Worm (Caenorhabditis elegans) whole organism, young adult: ENCODE results near the gene F28C6.9.

Experiments used
- C17E4.6 ChIP-seq: fragments of 200-800 bp; sonication (Bioruptor generic); IDR thresholded peaks from 2 replicates; pipeline ENCODE4 v1.3.6; 2022; ENCODE audit warnings: missing genetic modification reagents, missing genetic modification characterization, missing compliant biosample characterization
- F10E7.11 ChIP-seq: sonication (generic microtip); optimal IDR thresholded peaks from 2 replicates; lab custom pipeline; 2017; ENCODE audit warnings: mild to moderate bottlenecking, missing genetic modification characterization, moderate library complexity, missing compliant biosample characterization
- F22D6.2 ChIP-seq: sonication (generic microtip); optimal IDR thresholded peaks from 2 replicates; lab custom pipeline; 2016; ENCODE audit warnings: mild to moderate bottlenecking, missing genetic modification characterization, missing compliant biosample characterization
- F23B12.7 ChIP-seq: sonication (generic microtip); optimal IDR thresholded peaks from 2 replicates; lab custom pipeline; 2017; ENCODE audit warnings: missing genetic modification characterization, mild to moderate bottlenecking, missing compliant biosample characterization, antibody characterized with exemption, moderate library complexity; ENCODE audit not compliant: insufficient read depth
- F39B2.1 ChIP-seq: fragments of 200-800 bp; sonication (Bioruptor generic); IDR thresholded peaks from 2 replicates; pipeline ENCODE4 v1.3.6; 2022; ENCODE audit warnings: missing genetic modification reagents, missing genetic modification characterization, missing compliant biosample characterization
- F57C9.4 ChIP-seq: sonication (generic microtip); optimal IDR thresholded peaks from 2 replicates; lab custom pipeline; 2017; ENCODE audit warnings: mild to moderate bottlenecking, missing genetic modification characterization, missing compliant biosample characterization
- Y67H2A.10 ChIP-seq: fragments of 200-800 bp; sonication (Bioruptor generic); conservative IDR thresholded peaks from 2 replicates; pipeline ENCODE4 v1.3.6; 2022; ENCODE audit warnings: missing genetic modification reagents, missing genetic modification characterization, missing compliant biosample characterization
- Y95B8A.8 ChIP-seq: fragments of 200-800 bp; sonication (Bioruptor generic); IDR thresholded peaks from 2 replicates; pipeline ENCODE4 v1.3.6; 2022; ENCODE audit warnings: missing genetic modification reagents, missing genetic modification characterization, missing compliant biosample characterization
- akir-1 ChIP-seq: fragments of 200-800 bp; sonication (Bioruptor generic); optimal IDR thresholded peaks from 2 replicates; lab custom pipeline; 2018; ENCODE audit warnings: mild to moderate bottlenecking, missing genetic modification characterization, moderate library complexity, missing compliant biosample characterization
- aptf-3 ChIP-seq: fragments of 200-800 bp; sonication (Bioruptor generic); IDR thresholded peaks from 2 replicates; pipeline ENCODE4 v1.3.6; 2022; ENCODE audit warnings: missing genetic modification characterization, missing compliant biosample characterization
- athp-1 ChIP-seq: sonication (generic microtip); optimal IDR thresholded peaks from 2 replicates; lab custom pipeline; 2017; ENCODE audit warnings: mild to moderate bottlenecking, missing genetic modification characterization, missing compliant biosample characterization
- bed-2 ChIP-seq: fragments of 200-800 bp; sonication (Bioruptor generic); IDR thresholded peaks from 2 replicates; pipeline ENCODE4 v1.3.6; 2022; ENCODE audit warnings: missing genetic modification reagents, missing genetic modification characterization, missing compliant biosample characterization
- ccch-3 ChIP-seq: fragments of 200-800 bp; sonication (Bioruptor generic); optimal IDR thresholded peaks from 2 replicates; lab custom pipeline; 2018; ENCODE audit warnings: mild to moderate bottlenecking, missing genetic modification characterization, missing compliant biosample characterization
- chd-7 ChIP-seq: sonication (generic microtip); optimal IDR thresholded peaks from 2 replicates; lab custom pipeline; 2016; ENCODE audit warnings: mild to moderate bottlenecking, missing genetic modification characterization, moderate library complexity, missing compliant biosample characterization
- dox-1 ChIP-seq: fragments of 200-800 bp; sonication (Bioruptor generic); IDR thresholded peaks from 2 replicates; pipeline ENCODE4 v1.3.6; 2022; ENCODE audit warnings: missing genetic modification reagents, missing genetic modification characterization, missing compliant biosample characterization
- egl-18 ChIP-seq: fragments of 200-800 bp; sonication (Bioruptor generic); IDR thresholded peaks from 2 replicates; pipeline ENCODE4 v1.3.6; 2022; ENCODE audit warnings: missing genetic modification reagents, missing genetic modification characterization, missing compliant biosample characterization
- egl-44 ChIP-seq: fragments of 200-800 bp; sonication (Bioruptor generic); IDR thresholded peaks from 2 replicates; pipeline ENCODE4 v1.3.6; 2022; ENCODE audit warnings: missing genetic modification reagents, missing genetic modification characterization, missing compliant biosample characterization
- egrh-3 ChIP-seq: fragments of 200-800 bp; sonication (Bioruptor generic); IDR thresholded peaks from 2 replicates; pipeline ENCODE4 v1.3.6; 2022; ENCODE audit warnings: missing genetic modification reagents, missing genetic modification characterization, missing compliant biosample characterization
- fkh-3 ChIP-seq: sonication (generic microtip); optimal IDR thresholded peaks from 2 replicates; lab custom pipeline; 2016; ENCODE audit warnings: mild to moderate bottlenecking, missing genetic modification characterization, missing compliant biosample characterization
- gei-17 ChIP-seq: fragments of 200-800 bp; sonication (Bioruptor generic); optimal IDR thresholded peaks from 2 replicates; lab custom pipeline; 2018; ENCODE audit warnings: mild to moderate bottlenecking, missing genetic modification characterization, missing compliant biosample characterization
- him-1 ChIP-seq: sonication (generic microtip); optimal IDR thresholded peaks from 2 replicates; lab custom pipeline; 2016; ENCODE audit warnings: missing genotype, missing genetic modification reagents, missing genetic modification characterization, missing compliant biosample characterization
- hlh-26 ChIP-seq: fragments of 200-800 bp; sonication (Bioruptor generic); conservative IDR thresholded peaks from 2 replicates; pipeline ENCODE4 v1.3.6; 2022; ENCODE audit warnings: missing genetic modification reagents, missing genetic modification characterization, missing compliant biosample characterization
- let-526 ChIP-seq: fragments of 200-800 bp; sonication (Bioruptor generic); IDR thresholded peaks from 2 replicates; pipeline ENCODE4 v1.3.6; 2022; ENCODE audit warnings: missing genetic modification reagents, missing genetic modification characterization, missing compliant biosample characterization
- madf-3 ChIP-seq: fragments of 200-800 bp; sonication (Bioruptor generic); IDR thresholded peaks from 2 replicates; pipeline ENCODE4 v1.3.6; 2022; ENCODE audit warnings: missing genetic modification reagents, missing genetic modification characterization, missing compliant biosample characterization
- madf-6 ChIP-seq: fragments of 200-800 bp; sonication (Bioruptor generic); IDR thresholded peaks from 2 replicates; pipeline ENCODE4 v1.3.6; 2022; ENCODE audit warnings: missing genetic modification reagents, missing genetic modification characterization, missing compliant biosample characterization
- mxl-1 ChIP-seq: sonication (generic microtip); optimal IDR thresholded peaks from 2 replicates; lab custom pipeline; 2016; ENCODE audit warnings: missing genetic modification characterization, missing compliant biosample characterization
- nfyb-1 ChIP-seq: fragments of 200-800 bp; sonication (Bioruptor generic); IDR thresholded peaks from 2 replicates; pipeline ENCODE4 v1.3.6; 2022; ENCODE audit warnings: missing genetic modification reagents, missing genetic modification characterization, missing compliant biosample characterization
- nhr-179 ChIP-seq: sonication (generic microtip); optimal IDR thresholded peaks from 2 replicates; lab custom pipeline; 2016; ENCODE audit warnings: mild to moderate bottlenecking, missing genetic modification characterization, missing compliant biosample characterization
- nhr-80 ChIP-seq: sonication (generic microtip); optimal IDR thresholded peaks from 2 replicates; lab custom pipeline; 2016; ENCODE audit warnings: missing genetic modification characterization, missing compliant biosample characterization
- pha-4 ChIP-seq: fragments of 150-350 bp; sonication (generic microtip); optimal IDR thresholded peaks from 2 replicates; lab custom pipeline; 2014; ENCODE audit warnings: missing biosample characterization, missing genetic modification reagents, missing genetic modification characterization
- repo-1 ChIP-seq: sonication (generic microtip); optimal IDR thresholded peaks from 2 replicates; lab custom pipeline; 2017; ENCODE audit warnings: mild to moderate bottlenecking, missing genetic modification characterization, missing compliant biosample characterization
- sdz-38 ChIP-seq: sonication (generic microtip); optimal IDR thresholded peaks from 2 replicates; lab custom pipeline; 2016; ENCODE audit warnings: missing genotype, missing genetic modification characterization, missing compliant biosample characterization
- snpc-1.1 ChIP-seq: sonication (generic microtip); optimal IDR thresholded peaks from 2 replicates; lab custom pipeline; 2017; ENCODE audit warnings: missing genetic modification characterization, mild to moderate bottlenecking, missing compliant biosample characterization, antibody characterized with exemption, moderate library complexity, missing genotype, missing genetic modification reagents; ENCODE audit not compliant: insufficient read depth
- snpc-1.3 ChIP-seq: sonication (generic microtip); optimal IDR thresholded peaks from 2 replicates; lab custom pipeline; 2017; ENCODE audit warnings: missing genetic modification characterization, mild to moderate bottlenecking, missing compliant biosample characterization, antibody characterized with exemption, moderate library complexity, missing genotype, missing genetic modification reagents; ENCODE audit not compliant: insufficient read depth
- tbp1 ChIP-seq: fragments of 200-800 bp; sonication (Bioruptor generic); optimal IDR thresholded peaks from 2 replicates; lab custom pipeline; 2018; ENCODE audit warnings: mild to moderate bottlenecking, missing genetic modification characterization, missing compliant biosample characterization
- tbx-9 ChIP-seq: sonication (generic microtip); optimal IDR thresholded peaks from 2 replicates; lab custom pipeline; 2016; ENCODE audit warnings: borderline replicate concordance, missing genetic modification characterization, inconsistent platforms, missing compliant biosample characterization
- tlf-1 ChIP-seq: fragments of 200-800 bp; sonication (Bioruptor generic); optimal IDR thresholded peaks from 2 replicates; lab custom pipeline; 2018; ENCODE audit warnings: mild to moderate bottlenecking, missing genetic modification characterization, missing compliant biosample characterization
- unc-130 ChIP-seq: sonication (generic microtip); optimal IDR thresholded peaks from 2 replicates; lab custom pipeline; 2016; ENCODE audit warnings: missing genetic modification reagents, missing genetic modification characterization, missing compliant biosample characterization
- xnd-1 ChIP-seq: sonication (generic microtip); optimal IDR thresholded peaks from 2 replicates; lab custom pipeline; 2016; ENCODE audit warnings: missing genotype, missing genetic modification reagents, missing genetic modification characterization, missing compliant biosample characterization
- ztf-22 ChIP-seq: fragments of 200-800 bp; sonication (Bioruptor generic); optimal IDR thresholded peaks from 2 replicates; lab custom pipeline; 2018; ENCODE audit warnings: mild to moderate bottlenecking, missing genetic modification characterization, moderate library complexity, missing compliant biosample characterization
- ztf-28 ChIP-seq: fragments of 200-800 bp; sonication (Bioruptor generic); IDR thresholded peaks from 2 replicates; pipeline ENCODE4 v1.3.6; 2022; ENCODE audit warnings: missing genetic modification reagents, missing genetic modification characterization, missing compliant biosample characterization
- ztf-3 ChIP-seq: fragments of 200-800 bp; sonication (Bioruptor generic); optimal IDR thresholded peaks from 2 replicates; lab custom pipeline; 2018; ENCODE audit warnings: mild to moderate bottlenecking, missing genetic modification characterization, missing compliant biosample characterization
- ztf-6 ChIP-seq: fragments of 200-800 bp; sonication (Bioruptor generic); IDR thresholded peaks from 2 replicates; pipeline ENCODE4 v1.3.6; 2022; ENCODE audit warnings: missing genetic modification reagents, missing genetic modification characterization, missing compliant biosample characterization

Gene F28C6.9

ce11 chrII:8561227-8561626, 48.8 kb downstream of the F28C6.9 start, which contains the start of gene iff-2 (continued):
- TF ChIP-seq ztf-6 (GFP tag; lab: Robert Waterston, UW) (peak; percentile 95), him-1 (tag; lab: Kevin White, UChicago) (no peak), aptf-3 (GFP tag; lab: Robert Waterston, UW) (no peak), egl-18 (GFP tag; lab: Robert Waterston, UW) (0 out of 2 replicates have a peak, but pooled peaks have one; percentile 58), F23B12.7 (peak; percentile 95), tbx-9 (no peak), fkh-3 (tag; lab: Kevin White, UChicago) (no peak), F22D6.2 (peak; percentile 90), tlf-1 (GFP tag; lab: Kevin White, UChicago) (peak; percentile 98), gei-17 (peak; percentile 82), dox-1 (GFP tag; lab: Robert Waterston, UW) (no peak; the same call in none of the 2 replicates), ztf-3 (peak; percentile 93), snpc-1.3 (tag; lab: Kevin White, UChicago) (peak; percentile 19), nhr-80 (tag; lab: Kevin White, UChicago) (peak; percentile 100), F39B2.1 (no peak), Y95B8A.8 (GFP tag; lab: Robert Waterston, UW) (peak; percentile 92), bed-2 (GFP tag; lab: Robert Waterston, UW) (peak; percentile 84; the same call in 1 of the 2 replicates), mxl-1 (no peak), hlh-26 (GFP tag; lab: Robert Waterston, UW) (no peak), madf-6 (GFP tag; lab: Robert Waterston, UW) (no peak), xnd-1 (tag; lab: Kevin White, UChicago) (no peak), let-526 (peak; percentile 96), F10E7.11 (tag; lab: Kevin White, UChicago) (peak; percentile 23), pha-4 (peak; percentile 99), akir-1 (GFP tag; lab: Kevin White, UChicago) (peak; percentile 36), egrh-3 (GFP tag; lab: Robert Waterston, UW) (no peak), tbp1 (GFP tag; lab: Kevin White, UChicago) (peak; percentile 78), madf-3 (GFP tag; lab: Robert Waterston, UW) (peak; percentile 97; the same call in 1 of the 2 replicates), snpc-1.1 (tag; lab: Kevin White, UChicago) (peak; percentile 14), sdz-38 (tag; lab: Kevin White, UChicago) (no peak), repo-1 (tag; lab: Kevin White, UChicago) (peak; percentile 93), athp-1 (tag; lab: Kevin White, UChicago) (peak; percentile 89), unc-130 (GFP tag; lab: Kevin White, UChicago) (no peak), C17E4.6 (GFP tag; lab: Robert Waterston, UW) (peak; percentile 93), nfyb-1 (GFP tag; lab: Robert Waterston, UW) (peak; percentile 97), Y67H2A.10 (GFP tag; lab: Robert Waterston, UW) (peak; percentile 94), ccch-3 (peak; percentile 39), chd-7 (tag; lab: Kevin White, UChicago) (peak; percentile 94), nhr-179 (no peak), ztf-28 (GFP tag; lab: Robert Waterston, UW) (peak; percentile 72; the same call in 1 of the 2 replicates), F57C9.4 (tag; lab: Kevin White, UChicago) (no peak), ztf-22 (GFP tag; lab: Kevin White, UChicago) (peak; percentile 95), egl-44 (GFP tag; lab: Robert Waterston, UW) (peak; percentile 94)
- TF ChIP-seq, all 124 proteins: peak for 84
